Fruit fly (Drosophila melanogaster) whole organism, embryonic: Measurements from ENCODE around the gene Dsor1.

Experiments
- Aef1 ChIP-seq: fragments of 200-800 bp; sonication (Bioruptor generic); IDR thresholded peaks from 3 replicates; pipeline ENCODE4 v1.3.6; 2022; ENCODE audit warnings: missing biosample characterization, missing genetic modification characterization
- Antp ChIP-seq: fragments of 200-800 bp; sonication (Bioruptor generic); optimal IDR thresholded peaks from 3 replicates; lab custom pipeline; 2016; ENCODE audit warnings: missing biosample characterization, missing genetic modification characterization
- CG12391 ChIP-seq: fragments of 200-800 bp; sonication (Bioruptor generic); optimal IDR thresholded peaks from 3 replicates; lab custom pipeline; 2018; ENCODE audit warnings: missing biosample characterization, mild to moderate bottlenecking, missing genetic modification characterization, moderate library complexity
- CG13894 ChIP-seq: fragments of 200-800 bp; sonication (Bioruptor generic); optimal IDR thresholded peaks from 3 replicates; lab custom pipeline; 2018; ENCODE audit warnings: missing biosample characterization, mild to moderate bottlenecking, missing genetic modification characterization, moderate library complexity
- CG14050 ChIP-seq: fragments of 200-800 bp; sonication (Bioruptor generic); IDR thresholded peaks from 3 replicates; pipeline ENCODE4 v1.3.6; 2022; ENCODE audit warnings: missing biosample characterization, missing genetic modification characterization
- CG17361 ChIP-seq: fragments of 200-800 bp; sonication (Bioruptor generic); IDR thresholded peaks from 3 replicates; pipeline ENCODE4 v1.3.6; 2022; ENCODE audit warnings: missing biosample characterization, missing genetic modification characterization
- CG1832 ChIP-seq: fragments of 200-800 bp; sonication (Bioruptor generic); optimal IDR thresholded peaks from 2 replicates; lab custom pipeline; 2017; ENCODE audit warnings: missing biosample characterization, mild to moderate bottlenecking, missing genetic modification characterization, inconsistent platforms
- CG18599 ChIP-seq: fragments of 200-800 bp; sonication (Bioruptor generic); optimal IDR thresholded peaks from 3 replicates; lab custom pipeline; 2017; ENCODE audit warnings: missing biosample characterization, missing genetic modification characterization, mild to moderate bottlenecking, moderate library complexity, missing genetic modification reagents
- CG2120 ChIP-seq: fragments of 200-800 bp; sonication (Bioruptor generic); optimal IDR thresholded peaks from 3 replicates; lab custom pipeline; 2016; ENCODE audit warnings: missing biosample characterization, missing genetic modification characterization
- CG4617 ChIP-seq: fragments of 200-800 bp; sonication (Bioruptor generic); optimal IDR thresholded peaks from 3 replicates; lab custom pipeline; 2016; ENCODE audit warnings: missing biosample characterization, missing genetic modification characterization, borderline replicate concordance
- CG9437 ChIP-seq: fragments of 200-800 bp; sonication (Bioruptor generic); optimal IDR thresholded peaks from 2 replicates; lab custom pipeline; 2018; ENCODE audit warnings: missing biosample characterization, mild to moderate bottlenecking, missing genetic modification characterization
- CG9932 ChIP-seq: fragments of 200-800 bp; sonication (Bioruptor generic); IDR thresholded peaks from 2 replicates; pipeline ENCODE4 v1.3.6; 2022; ENCODE audit warnings: missing biosample characterization, missing genetic modification characterization
- Fer3 ChIP-seq: fragments of 200-800 bp; sonication (Bioruptor generic); optimal IDR thresholded peaks from 2 replicates; lab custom pipeline; 2018; ENCODE audit warnings: missing biosample characterization, mild to moderate bottlenecking, missing genetic modification characterization, moderate library complexity
- HLH4C ChIP-seq: fragments of 200-800 bp; sonication (Bioruptor generic); IDR thresholded peaks from 3 replicates; pipeline ENCODE4 v1.3.6; 2022; ENCODE audit warnings: missing biosample characterization, missing genetic modification characterization; ENCODE audit not compliant: partially characterized antibody
- Kr ChIP-seq: fragments of 200-800 bp; sonication (Bioruptor generic); optimal IDR thresholded peaks from 2 replicates; lab custom pipeline; 2017; ENCODE audit warnings: missing biosample characterization, mild to moderate bottlenecking, missing genetic modification characterization
- Med ChIP-seq: fragments of 200-800 bp; sonication (Bioruptor generic); peaks from one replicate; lab custom pipeline; 2016; ENCODE audit warnings: missing biosample characterization, missing genetic modification characterization, mild to moderate bottlenecking, inconsistent platforms, moderate library complexity
- NC2β ChIP-seq: fragments of 200-800 bp; sonication (Bioruptor generic); optimal IDR thresholded peaks from 2 replicates; lab custom pipeline; 2016; ENCODE audit warnings: missing biosample characterization, missing genetic modification characterization
- Sry-δ ChIP-seq: fragments of 200-800 bp; sonication (Bioruptor generic); optimal IDR thresholded peaks from 2 replicates; lab custom pipeline; 2016; ENCODE audit warnings: missing biosample characterization, missing genetic modification characterization
- Tbp ChIP-seq: fragments of >200 bp; optimal IDR thresholded peaks from 2 replicates; lab custom pipeline; 2018; ENCODE audit warnings: missing biosample characterization, missing genetic modification characterization
- Xrp1 ChIP-seq: fragments of 200-800 bp; sonication (Bioruptor generic); IDR thresholded peaks from 2 replicates; pipeline ENCODE4 v1.3.6; 2022; ENCODE audit warnings: missing biosample characterization, missing genetic modification characterization
- ab ChIP-seq: fragments of 200-800 bp; sonication (Bioruptor generic); optimal IDR thresholded peaks from 2 replicates; lab custom pipeline; 2016; ENCODE audit warnings: missing biosample characterization, missing genetic modification characterization
- ap ChIP-seq: fragments of 200-800 bp; sonication (Bioruptor generic); IDR thresholded peaks from 2 replicates; pipeline ENCODE4 v1.3.6; 2022; ENCODE audit warnings: missing biosample characterization, missing genetic modification characterization
- cato ChIP-seq: fragments of 200-800 bp; sonication (Bioruptor generic); optimal IDR thresholded peaks from 2 replicates; lab custom pipeline; 2016; ENCODE audit warnings: missing biosample characterization, missing genetic modification characterization, borderline replicate concordance
- crp ChIP-seq, 2 experiments: fragments of 200-800 bp; sonication (Bioruptor generic); optimal IDR thresholded peaks; 2 replicates in 1 of 2; 3 replicates in 1 of 2; lab custom pipeline; 2017; ENCODE audit warnings: missing biosample characterization in 2 of 2, missing genetic modification characterization in 2 of 2, mild to moderate bottlenecking in 1 of 2, moderate library complexity in 1 of 2
- dm ChIP-seq: fragments of 200-800 bp; sonication (Bioruptor generic); optimal IDR thresholded peaks from 3 replicates; lab custom pipeline; 2016; ENCODE audit warnings: missing biosample characterization, missing genetic modification characterization
- gsb ChIP-seq: fragments of 200-800 bp; sonication (Bioruptor generic); IDR thresholded peaks from 2 replicates; pipeline ENCODE4 v1.3.6; 2022; ENCODE audit warnings: missing biosample characterization, missing genetic modification characterization
- klu ChIP-seq: fragments of 200-800 bp; sonication (Bioruptor generic); IDR thresholded peaks from 2 replicates; pipeline ENCODE4 v1.3.6; 2022; ENCODE audit warnings: missing biosample characterization, missing genetic modification characterization
- lov ChIP-seq, 2 experiments: fragments of 200-800 bp in 1 of 2; fragments of >200 bp in 1 of 2; sonication (Bioruptor generic) in 1 of 2; IDR thresholded peaks in 1 of 2; optimal IDR thresholded peaks in 1 of 2; 2 replicates in 1 of 2; 3 replicates in 1 of 2; pipeline versions ENCODE4 v1.3.6 to Lab custom; 2017 to 2022; ENCODE audit warnings: missing biosample characterization in 1 of 2, missing genetic modification characterization in 1 of 2
- schlank ChIP-seq: fragments of 200-800 bp; sonication (Bioruptor generic); optimal IDR thresholded peaks from 2 replicates; lab custom pipeline; 2018; ENCODE audit warnings: missing biosample characterization, mild to moderate bottlenecking, missing genetic modification characterization
- seq ChIP-seq: fragments of 200-800 bp; sonication (Bioruptor generic); IDR thresholded peaks from 2 replicates; pipeline ENCODE4 v1.3.6; 2022; ENCODE audit warnings: missing biosample characterization, missing genetic modification characterization
- twi ChIP-seq: fragments of 200-800 bp; optimal IDR thresholded peaks from 2 replicates; lab custom pipeline; 2019; ENCODE audit warnings: missing biosample characterization, mild to moderate bottlenecking, missing genetic modification characterization, moderate library complexity
- wdn ChIP-seq: fragments of 200-800 bp; sonication (Bioruptor generic); IDR thresholded peaks from 2 replicates; pipeline ENCODE4 v1.3.6; 2022; ENCODE audit warnings: missing biosample characterization, missing genetic modification characterization
- zfh1 ChIP-seq: fragments of 200-800 bp; sonication (Bioruptor generic); IDR thresholded peaks from 3 replicates; pipeline ENCODE4 v1.3.6; 2022; ENCODE audit warnings: missing biosample characterization, missing genetic modification characterization

The Dsor1 gene

dm6 chrX:9297661-9298433 lies 50.7 kb downstream of the Dsor1 start (continued):
- no peak for TF ChIP-seq CG12391
- TF ChIP-seq CG17361 (GFP tag; lab: Robert Waterston, UW): 0 out of 3 replicates have a peak, but pooled peaks have one; percentile 20
- no peak for TF ChIP-seq zfh1 (GFP tag; lab: Robert Waterston, UW)
- peak; percentile 58 for TF ChIP-seq CG9932 (GFP tag; lab: Robert Waterston, UW)
- TF ChIP-seq NC2β (GFP tag; lab: Kevin White, UChicago): no peak
- no peak for TF ChIP-seq Sry-δ (GFP tag; lab: Kevin White, UChicago)
- TF ChIP-seq dm (GFP tag; lab: Kevin White, UChicago): no peak
- no peak for TF ChIP-seq Kr (GFP tag; lab: Kevin White, UChicago)
- peak; percentile 59 for TF ChIP-seq CG2120 (GFP tag; lab: Kevin White, UChicago)
- no peak for TF ChIP-seq gsb (GFP tag; lab: Robert Waterston, UW)
- TF ChIP-seq CG1832: no peak
- no peak for TF ChIP-seq ap (GFP tag; lab: Robert Waterston, UW)
- TF ChIP-seq CG9437: no peak
- TF ChIP-seq twi: no peak
- no peak for TF ChIP-seq CG18599 (GFP tag; lab: Kevin White, UChicago)
- TF ChIP-seq klu: no peak
- no peak for TF ChIP-seq Tbp (GFP tag; lab: Kevin White, UChicago)
- TF ChIP-seq ab (GFP tag; lab: Kevin White, UChicago): no peak
- TF ChIP-seq schlank (tag; lab: Kevin White, UChicago): no peak
- peak; percentile 89 for TF ChIP-seq CG13894 (tag; lab: Kevin White, UChicago)
- TF ChIP-seq HLH4C: no peak
- TF ChIP-seq Aef1 (GFP tag; lab: Robert Waterston, UW): no peak
- TF ChIP-seq wdn (GFP tag; lab: Robert Waterston, UW): no peak
- TF ChIP-seq CG4617: no peak
- TF ChIP-seq crp (GFP tag; optimal IDR thresholded peaks at IDR 0.05; lab: Kevin White, UChicago): no peak
- no peak for TF ChIP-seq cato
- no peak for TF ChIP-seq Antp (GFP tag; lab: Kevin White, UChicago)
- TF ChIP-seq Med (GFP tag; lab: Kevin White, UChicago): peak; percentile 78
- TF ChIP-seq Fer3 (tag; lab: Kevin White, UChicago): no peak
- TF ChIP-seq Xrp1: no peak
- TF ChIP-seq CG14050: no peak
- no peak for TF ChIP-seq lov (optimal IDR thresholded peaks at IDR 0.05; lab: Kevin White, UChicago)
- no peak for TF ChIP-seq lov (GFP tag; IDR thresholded peaks at IDR 0.05; lab: Robert Waterston, UW)
- no peak for TF ChIP-seq seq
